Worm (Caenorhabditis elegans) whole organism, L1 larva: ENCODE results near the gene C06A8.8.

Experiments used
- aly-2 ChIP-seq: fragments of 150-350 bp; optimal IDR thresholded peaks from 2 replicates; lab custom pipeline; 2014; ENCODE audit warnings: missing biosample characterization, missing genetic modification characterization
- ces-1 ChIP-seq: fragments of 150-350 bp; optimal IDR thresholded peaks from 2 replicates; lab custom pipeline; 2014; ENCODE audit warnings: missing biosample characterization, missing genetic modification reagents, missing genetic modification characterization
- dpl-1 ChIP-seq, 3 experiments: fragments of 150-350 bp in 2 of 3; sonication (generic microtip) in 1 of 3; optimal IDR thresholded peaks; 2 replicates each; lab custom pipeline; 2014 to 2017; ENCODE audit warnings: missing biosample characterization in 3 of 3, missing genetic modification characterization in 3 of 3, missing genetic modification reagents in 3 of 3
- fkh-10 ChIP-seq: sonication (generic microtip); optimal IDR thresholded peaks from 2 replicates; lab custom pipeline; 2017; ENCODE audit warnings: missing biosample characterization, missing genetic modification reagents, missing genetic modification characterization
- grh-1 ChIP-seq: fragments of 200-800 bp; sonication (Bioruptor generic); IDR thresholded peaks from 2 replicates; pipeline ENCODE4 v1.3.6; 2022; ENCODE audit warnings: missing genetic modification reagents, missing genetic modification characterization, missing compliant biosample characterization
- hlh-4 ChIP-seq: sonication (generic microtip); optimal IDR thresholded peaks from 2 replicates; lab custom pipeline; 2016; ENCODE audit warnings: mild to moderate bottlenecking, missing genetic modification characterization, missing compliant biosample characterization
- irx-1 ChIP-seq: sonication (generic microtip); optimal IDR thresholded peaks from 2 replicates; lab custom pipeline; 2016; ENCODE audit warnings: missing genetic modification characterization, missing compliant biosample characterization
- jun-1 ChIP-seq: fragments of 150-350 bp; optimal IDR thresholded peaks from 2 replicates; lab custom pipeline; 2014; ENCODE audit warnings: missing biosample characterization, missing genetic modification reagents, missing genetic modification characterization
- mdl-1 ChIP-seq, 2 experiments: fragments of 150-350 bp; optimal IDR thresholded peaks; 2 replicates each; lab custom pipeline; 2014 to 2017; ENCODE audit warnings: missing biosample characterization in 2 of 2, missing genetic modification characterization in 2 of 2, inconsistent platforms in 1 of 2
- nhr-19 ChIP-seq: fragments of 200-800 bp; sonication (Bioruptor generic); conservative IDR thresholded peaks from 2 replicates; pipeline ENCODE4 v1.3.6; 2022; ENCODE audit warnings: missing genetic modification characterization, missing compliant biosample characterization
- nhr-28 ChIP-seq: fragments of 150-350 bp; optimal IDR thresholded peaks from 2 replicates; lab custom pipeline; 2014; ENCODE audit warnings: missing biosample characterization, missing genetic modification characterization
- nhr-77 ChIP-seq: fragments of 150-350 bp; optimal IDR thresholded peaks from 2 replicates; lab custom pipeline; 2014; ENCODE audit warnings: missing biosample characterization, missing genetic modification characterization
- snpc-4 ChIP-seq: fragments of 150-350 bp; optimal IDR thresholded peaks from 2 replicates; lab custom pipeline; 2014; ENCODE audit warnings: missing biosample characterization, missing genetic modification characterization

- TF ChIP-seq aly-2 (tag; lab: Kevin White, UChicago): no peak
- no peak for TF ChIP-seq mdl-1 (tag; optimal IDR thresholded peaks at IDR 0.05; lab: Kevin White, UChicago)
- TF ChIP-seq snpc-4 (tag; lab: Kevin White, UChicago): no peak
- TF ChIP-seq jun-1 (tag; lab: Kevin White, UChicago): no peak
- TF ChIP-seq irx-1 (tag; lab: Kevin White, UChicago): no peak
- no peak for TF ChIP-seq ces-1
- no peak for TF ChIP-seq dpl-1 (GFP tag; optimal IDR thresholded peaks at IDR 0.05; lab: Kevin White, UChicago)
- TF ChIP-seq nhr-77: no peak
- no peak for TF ChIP-seq grh-1 (GFP tag; lab: Robert Waterston, UW)
- no peak for TF ChIP-seq hlh-4 (tag; lab: Kevin White, UChicago)
- TF ChIP-seq nhr-19 (GFP tag; lab: Robert Waterston, UW): no peak
- no peak for TF ChIP-seq fkh-10 (GFP tag; lab: Kevin White, UChicago)
- no peak for TF ChIP-seq nhr-28 (tag; lab: Kevin White, UChicago)
Observed at ce11 chrII:7812332-7812731, 40.5 kb upstream of the C06A8.8 start.
